Fruit fly (Drosophila melanogaster) whole organism, wandering third instar larva: ENCODE measurements around the gene MSAmiP.

Source experiments
- Abd-B ChIP-seq: fragments of >200 bp; optimal IDR thresholded peaks from 2 replicates; lab custom pipeline; 2017; ENCODE audit warnings: missing biosample characterization, missing genetic modification characterization
- CG32264 ChIP-seq: fragments of 200-800 bp; sonication (Bioruptor generic); optimal IDR thresholded peaks from 2 replicates; lab custom pipeline; 2016; ENCODE audit warnings: missing biosample characterization, missing genetic modification characterization
- GATAd ChIP-seq: sonication (Bioruptor generic); optimal IDR thresholded peaks from 2 replicates; lab custom pipeline; 2016; ENCODE audit warnings: missing biosample characterization, missing genetic modification characterization
- HLH106 ChIP-seq: fragments of 200-800 bp; optimal IDR thresholded peaks from 3 replicates; lab custom pipeline; 2019; ENCODE audit warnings: missing biosample characterization, mild to moderate bottlenecking, missing genetic modification characterization, moderate library complexity
- Mio ChIP-seq: sonication (Bioruptor generic); optimal IDR thresholded peaks from 2 replicates; lab custom pipeline; 2016; ENCODE audit warnings: missing biosample characterization, missing genetic modification characterization
- OdsH ChIP-seq: fragments of 200-800 bp; sonication (Bioruptor generic); optimal IDR thresholded peaks from 2 replicates; lab custom pipeline; 2016; ENCODE audit warnings: missing biosample characterization, mild to moderate bottlenecking, missing genetic modification characterization
- br ChIP-seq: fragments of 200-800 bp; sonication (Bioruptor generic); optimal IDR thresholded peaks from 2 replicates; lab custom pipeline; 2016; ENCODE audit warnings: missing biosample characterization, missing genetic modification characterization
- h ChIP-seq: fragments of 200-800 bp; sonication (Bioruptor generic); optimal IDR thresholded peaks from 3 replicates; lab custom pipeline; 2016; ENCODE audit warnings: missing biosample characterization, mild to moderate bottlenecking, missing genetic modification characterization
- lola ChIP-seq: fragments of >200 bp; optimal IDR thresholded peaks from 2 replicates; lab custom pipeline; 2017; ENCODE audit warnings: missing biosample characterization, missing genetic modification characterization
- pan ChIP-seq: fragments of >200 bp; optimal IDR thresholded peaks from 2 replicates; lab custom pipeline; 2017

dm6 chr3R:16871306-16871705 lies 24.8 kb downstream of the MSAmiP start:
- TF ChIP-seq GATAd (GFP tag; lab: Kevin White, UChicago), result no peak
- no peak for TF ChIP-seq OdsH (GFP tag; lab: Kevin White, UChicago)
- TF ChIP-seq Mio, result no peak
- TF ChIP-seq CG32264 (GFP tag; lab: Kevin White, UChicago), result no peak
- no peak for TF ChIP-seq lola (GFP tag; lab: Kevin White, UChicago)
- no peak for TF ChIP-seq pan
- no peak for TF ChIP-seq Abd-B
- TF ChIP-seq HLH106, result no peak
- TF ChIP-seq h (GFP tag; lab: Kevin White, UChicago), result no peak
- no peak for TF ChIP-seq br (GFP tag; lab: Kevin White, UChicago)
